Worm (Caenorhabditis elegans): ENCODE data around the gene ZK355.2.

- TF ChIP-seq egl-27 (tag; optimal IDR thresholded peaks at IDR 0.05) (no peak), lin-39 (tag; optimal IDR thresholded peaks at IDR 0.05) (no peak), snpc-4 (tag; optimal IDR thresholded peaks at IDR 0.05) (no peak), aly-2 (tag; optimal IDR thresholded peaks at IDR 0.05) (no peak), nhr-77 (tag; optimal IDR thresholded peaks at IDR 0.05) (no peak), hmg-11 (tag; optimal IDR thresholded peaks at IDR 0.05) (no peak), nhr-12 (tag; optimal IDR thresholded peaks at IDR 0.05) (no peak), elt-1 (tag; optimal IDR thresholded peaks at IDR 0.05) (no peak), ceh-28 (tag; optimal IDR thresholded peaks at IDR 0.05) (peak; percentile 92)
Measured at ce11 chrII:2901158-2901557, 22.6 kb upstream of the ZK355.2 start.

All from whole organism, L3 larva.